Worm (Caenorhabditis elegans) whole organism, L3 larva: Measurements from ENCODE around the gene CD4.8.
A peak's percentile ranks its signal among the peaks of the same experiment; 100 is the strongest.

Source experiments
- R02D3.7 ChIP-seq: fragments of 150-350 bp; optimal IDR thresholded peaks from 2 replicates; lab custom pipeline; 2014; ENCODE audit warnings: missing biosample characterization, missing genetic modification characterization
- ZK546.5 ChIP-seq: sonication (generic microtip); optimal IDR thresholded peaks from 2 replicates; lab custom pipeline; 2017; ENCODE audit warnings: missing biosample characterization, missing genetic modification characterization
- aly-2 ChIP-seq: fragments of 150-350 bp; optimal IDR thresholded peaks from 2 replicates; lab custom pipeline; 2014; ENCODE audit warnings: missing biosample characterization, missing genetic modification characterization
- ama-1 ChIP-seq: fragments of 150-350 bp; optimal IDR thresholded peaks from 2 replicates; lab custom pipeline; 2018
- ceh-16 ChIP-seq: sonication (generic microtip); optimal IDR thresholded peaks from 2 replicates; lab custom pipeline; 2017; ENCODE audit warnings: missing biosample characterization, missing genetic modification characterization
- ceh-28 ChIP-seq: fragments of 150-350 bp; optimal IDR thresholded peaks from 2 replicates; lab custom pipeline; 2014; ENCODE audit warnings: missing biosample characterization, missing genetic modification reagents, missing genetic modification characterization
- ceh-9 ChIP-seq: sonication (generic microtip); optimal IDR thresholded peaks from 2 replicates; lab custom pipeline; 2018; ENCODE audit warnings: missing biosample characterization, missing genetic modification characterization
- daf-12 ChIP-seq: fragments of 150-350 bp; optimal IDR thresholded peaks from 2 replicates; lab custom pipeline; 2014; ENCODE audit warnings: missing biosample characterization, missing genetic modification reagents, missing genetic modification characterization
- egl-5 ChIP-seq: fragments of 150-350 bp; optimal IDR thresholded peaks from 2 replicates; lab custom pipeline; 2017; ENCODE audit warnings: missing biosample characterization, missing genetic modification reagents, missing genetic modification characterization, inconsistent platforms
- elt-2 ChIP-seq: sonication (generic microtip); optimal IDR thresholded peaks from 2 replicates; lab custom pipeline; 2016; ENCODE audit warnings: missing genetic modification reagents, mild to moderate bottlenecking, missing genetic modification characterization, missing compliant biosample characterization
- elt-3 ChIP-seq, 3 experiments: fragments of 150-350 bp in 1 of 3; sonication (generic microtip) in 2 of 3; optimal IDR thresholded peaks; 2 replicates in 2 of 3; 4 replicates in 1 of 3; lab custom pipeline; 2014 to 2017; ENCODE audit warnings: missing biosample characterization in 3 of 3, missing genetic modification characterization in 3 of 3
- eor-1 ChIP-seq, 2 experiments: fragments of 150-350 bp; optimal IDR thresholded peaks; 2 replicates each; lab custom pipeline; 2014 to 2018; ENCODE audit warnings: missing biosample characterization in 2 of 2, missing genetic modification characterization in 2 of 2
- fkh-10 ChIP-seq: sonication (generic microtip); optimal IDR thresholded peaks from 2 replicates; lab custom pipeline; 2017; ENCODE audit warnings: missing biosample characterization, missing genetic modification reagents, missing genetic modification characterization
- fkh-2 ChIP-seq: fragments of 150-350 bp; optimal IDR thresholded peaks from 2 replicates; lab custom pipeline; 2014; ENCODE audit warnings: missing biosample characterization, missing genetic modification reagents, missing genetic modification characterization
- fos-1 ChIP-seq: fragments of 150-350 bp; optimal IDR thresholded peaks from 2 replicates; lab custom pipeline; 2014; ENCODE audit warnings: missing biosample characterization, missing genetic modification characterization
- hmg-11 ChIP-seq: sonication (generic microtip); optimal IDR thresholded peaks from 2 replicates; lab custom pipeline; 2016; ENCODE audit warnings: missing genetic modification characterization, missing compliant biosample characterization
- jun-1 ChIP-seq: fragments of 150-350 bp; optimal IDR thresholded peaks from 2 replicates; lab custom pipeline; 2014; ENCODE audit warnings: missing biosample characterization, missing genetic modification reagents, missing genetic modification characterization
- lin-15B ChIP-seq: fragments of 150-350 bp; optimal IDR thresholded peaks from 2 replicates; lab custom pipeline; 2014; ENCODE audit warnings: missing biosample characterization, missing genetic modification characterization
- lin-39 ChIP-seq: fragments of 150-350 bp; optimal IDR thresholded peaks from 2 replicates; lab custom pipeline; 2018; ENCODE audit warnings: missing biosample characterization, missing genetic modification reagents, missing genetic modification characterization
- lsy-12 ChIP-seq: sonication (generic microtip); optimal IDR thresholded peaks from 2 replicates; lab custom pipeline; 2016; ENCODE audit warnings: mild to moderate bottlenecking, missing genetic modification characterization, missing compliant biosample characterization
- mdl-1 ChIP-seq: fragments of 150-350 bp; optimal IDR thresholded peaks from 2 replicates; lab custom pipeline; 2014; ENCODE audit warnings: missing biosample characterization, missing genetic modification characterization
- mml-1 ChIP-seq: fragments of 150-350 bp; sonication (generic microtip); optimal IDR thresholded peaks from 3 replicates; lab custom pipeline; 2014; ENCODE audit warnings: missing biosample characterization, missing genetic modification characterization
- nfya-1 ChIP-seq: sonication (generic microtip); optimal IDR thresholded peaks from 2 replicates; lab custom pipeline; 2017; ENCODE audit warnings: missing genetic modification characterization, mild to moderate bottlenecking, missing compliant biosample characterization, antibody characterized with exemption, moderate library complexity; ENCODE audit not compliant: insufficient read depth
- nhr-11 ChIP-seq: fragments of 150-350 bp; optimal IDR thresholded peaks from 2 replicates; lab custom pipeline; 2014; ENCODE audit warnings: missing biosample characterization, missing genetic modification characterization
- nhr-12 ChIP-seq: fragments of 150-350 bp; optimal IDR thresholded peaks from 2 replicates; lab custom pipeline; 2014; ENCODE audit warnings: missing biosample characterization, missing genetic modification characterization
- nhr-23 ChIP-seq: fragments of 150-350 bp; optimal IDR thresholded peaks from 2 replicates; lab custom pipeline; 2014; ENCODE audit warnings: missing biosample characterization, missing genetic modification reagents, missing genetic modification characterization
- nhr-237 ChIP-seq: fragments of 150-350 bp; optimal IDR thresholded peaks from 2 replicates; lab custom pipeline; 2014; ENCODE audit warnings: missing biosample characterization, missing genetic modification characterization
- nhr-25 ChIP-seq: sonication (generic microtip); optimal IDR thresholded peaks from 2 replicates; lab custom pipeline; 2017; ENCODE audit warnings: missing biosample characterization, missing genetic modification characterization
- nhr-28 ChIP-seq: fragments of 150-350 bp; optimal IDR thresholded peaks from 2 replicates; lab custom pipeline; 2014; ENCODE audit warnings: missing biosample characterization, missing genetic modification characterization
- nhr-67 ChIP-seq: fragments of 150-350 bp; optimal IDR thresholded peaks from 2 replicates; lab custom pipeline; 2014; ENCODE audit warnings: missing biosample characterization, missing genetic modification characterization
- nhr-77 ChIP-seq: fragments of 150-350 bp; optimal IDR thresholded peaks from 2 replicates; lab custom pipeline; 2014; ENCODE audit warnings: missing biosample characterization, missing genetic modification characterization
- pha-4 ChIP-seq: fragments of 150-350 bp; optimal IDR thresholded peaks from 2 replicates; lab custom pipeline; 2014; ENCODE audit warnings: missing biosample characterization, missing genetic modification reagents, missing genetic modification characterization
- pqm-1 ChIP-seq: fragments of 150-350 bp; optimal IDR thresholded peaks from 2 replicates; lab custom pipeline; 2017; ENCODE audit warnings: missing biosample characterization, missing genetic modification characterization, inconsistent platforms
- sea-2 ChIP-seq: fragments of 150-350 bp; sonication (generic microtip); optimal IDR thresholded peaks from 4 replicates; lab custom pipeline; 2014; ENCODE audit warnings: missing biosample characterization, missing genetic modification reagents, missing genetic modification characterization
- skn-1 ChIP-seq: fragments of 150-350 bp; optimal IDR thresholded peaks from 2 replicates; lab custom pipeline; 2014; ENCODE audit warnings: missing biosample characterization, missing genetic modification characterization
- snpc-4 ChIP-seq: fragments of 150-350 bp; optimal IDR thresholded peaks from 2 replicates; lab custom pipeline; 2014; ENCODE audit warnings: missing biosample characterization, missing genetic modification characterization
- tbx-2 ChIP-seq: sonication (generic microtip); optimal IDR thresholded peaks from 2 replicates; lab custom pipeline; 2016; ENCODE audit warnings: mild to moderate bottlenecking, missing genetic modification characterization, missing compliant biosample characterization
- unc-39 ChIP-seq: sonication (generic microtip); optimal IDR thresholded peaks from 4 replicates; lab custom pipeline; 2017; ENCODE audit warnings: missing biosample characterization, missing genetic modification characterization
- ztf-4 ChIP-seq: fragments of 150-350 bp; optimal IDR thresholded peaks from 2 replicates; lab custom pipeline; 2014; ENCODE audit warnings: missing biosample characterization, missing genetic modification characterization

The CD4.8 gene

DNA sequence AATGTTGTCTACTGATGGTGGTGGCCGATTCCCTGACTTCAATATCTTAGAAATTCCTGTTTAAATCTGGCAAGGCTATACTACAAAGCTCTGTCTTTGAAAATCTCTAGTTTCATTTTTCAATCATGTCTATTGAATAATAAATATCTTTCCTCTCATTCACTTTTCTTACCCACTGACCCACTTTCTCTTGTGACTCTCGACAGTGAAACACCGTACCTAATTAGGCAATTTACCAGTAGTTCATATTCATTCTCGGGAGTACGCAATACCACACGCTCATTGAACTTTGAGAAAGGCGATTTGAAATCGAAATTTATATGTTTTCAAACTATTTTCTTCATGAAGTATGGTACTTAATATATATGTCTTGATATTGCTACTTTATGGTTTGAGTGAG, 16.3 kb downstream of the CD4.8 start, which contains the start of gene CD4.11:
TSS of gene CD4.11 (plus strand) at position 301 of the 400 bp plus-strand sequence.
- TF ChIP-seq pqm-1 (tag; lab: Kevin White, UChicago) = no peak
- TF ChIP-seq aly-2 (tag; lab: Kevin White, UChicago) = no peak
- no peak for TF ChIP-seq nhr-11 (tag; lab: Kevin White, UChicago)
- TF ChIP-seq R02D3.7 (tag; lab: Kevin White, UChicago) = no peak
- TF ChIP-seq snpc-4 = no peak
- no peak for TF ChIP-seq fos-1
- no peak for TF ChIP-seq nhr-23 (tag; lab: Kevin White, UChicago)
- TF ChIP-seq fkh-10 (GFP tag; lab: Kevin White, UChicago) = no peak
- TF ChIP-seq sea-2 (GFP tag; lab: Kevin White, UChicago) = no peak

DNA sequence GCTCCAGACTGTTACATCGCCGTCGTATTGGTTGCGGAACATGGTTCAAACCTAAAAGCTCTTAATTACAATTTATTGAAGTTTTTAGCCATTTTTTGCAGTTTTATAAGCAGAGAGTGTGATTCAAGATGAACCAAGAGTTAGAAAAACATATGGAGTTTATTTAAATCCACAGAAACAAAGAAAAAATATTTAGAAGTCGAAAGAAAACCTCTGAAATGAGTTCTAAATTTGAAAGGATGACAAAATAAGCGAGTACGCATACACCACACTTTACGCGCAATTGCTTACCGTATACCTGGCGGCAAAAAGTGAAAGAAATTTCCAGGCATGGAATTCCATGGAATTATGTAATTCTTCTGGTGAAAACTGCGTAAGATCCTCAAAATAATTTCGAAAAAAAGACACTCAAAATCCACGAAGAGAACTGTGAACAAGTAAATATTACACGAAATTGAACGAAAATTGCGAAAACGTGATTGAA, 16.8 kb downstream of the CD4.8 start, which contains the start of gene pas-6:
TSS of gene pas-6 (minus strand) at position 51 of the 484 bp plus-strand sequence.
- TF ChIP-seq egl-5 (tag; lab: Kevin White, UChicago) (peak; percentile 23), nfya-1 (tag; lab: Kevin White, UChicago) (peak; percentile 79), snpc-4 (peak; percentile 15), fos-1 (no peak), aly-2 (tag; lab: Kevin White, UChicago) (no peak), skn-1 (tag; lab: Kevin White, UChicago) (peak; percentile 72), pha-4 (tag; lab: Kevin White, UChicago) (peak; percentile 46), mdl-1 (tag; lab: Kevin White, UChicago) (no peak), lin-15B (tag; lab: Kevin White, UChicago) (peak; percentile 29)

DNA sequence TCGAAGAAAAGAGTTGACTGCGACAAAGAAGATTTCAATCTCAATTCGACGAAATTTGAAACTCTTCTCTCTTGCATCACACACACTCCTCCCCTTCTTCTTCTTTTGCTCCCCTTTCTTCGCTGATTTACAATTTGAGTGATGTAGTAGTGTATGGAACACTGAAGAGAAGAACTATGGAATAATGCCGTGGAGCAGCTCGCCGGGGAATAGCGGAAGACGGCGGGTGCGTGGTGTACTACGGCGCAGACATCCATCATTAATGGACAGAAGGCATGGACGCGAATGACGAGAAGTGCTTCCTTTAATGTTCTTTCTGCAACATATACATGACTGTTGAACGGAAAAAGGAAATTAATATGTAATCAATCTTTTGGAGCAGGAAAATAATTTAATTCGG, 18.3 kb downstream of the CD4.8 start:
- TF ChIP-seq ztf-4 (tag; lab: Kevin White, UChicago) (no peak), ZK546.5 (no peak), ceh-28 (tag; lab: Kevin White, UChicago) (no peak), nfya-1 (tag; lab: Kevin White, UChicago) (peak; percentile 9), lin-15B (tag; lab: Kevin White, UChicago) (no peak), ama-1 (lab: Kevin White, UChicago) (peak; percentile 46), lin-39 (tag; lab: Kevin White, UChicago) (peak; percentile 71), elt-3 (tag; optimal IDR thresholded peaks at IDR 0.05; lab: Kevin White, UChicago) (no peak), nhr-67 (tag; lab: Kevin White, UChicago) (no peak), tbx-2 (no peak), ceh-9 (tag; lab: Kevin White, UChicago) (no peak), fos-1 (no peak), nhr-23 (tag; lab: Kevin White, UChicago) (no peak), mdl-1 (tag; lab: Kevin White, UChicago) (no peak)

DNA sequence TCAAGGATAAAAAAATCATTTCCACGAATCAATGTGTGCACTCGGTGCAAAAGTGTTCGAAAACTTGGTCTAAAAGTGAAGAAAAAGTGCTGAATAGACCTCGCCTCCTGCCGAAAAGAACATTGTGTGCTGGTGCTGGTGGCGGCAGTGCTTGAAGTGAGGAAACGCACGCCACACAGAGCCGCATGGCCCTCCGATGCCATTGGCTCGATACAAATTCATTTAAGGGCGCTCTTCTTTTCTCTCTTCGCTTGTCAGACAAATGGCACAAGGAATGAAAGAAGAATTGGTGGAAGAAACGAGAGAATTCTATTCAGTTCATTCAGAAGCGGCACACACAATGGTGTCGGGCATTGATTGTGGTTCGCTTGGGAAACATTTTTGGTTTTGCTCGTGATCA, 18.9 kb downstream of the CD4.8 start:
- TF ChIP-seq ceh-9 (tag; lab: Kevin White, UChicago) = no peak
- TF ChIP-seq jun-1 (tag; lab: Kevin White, UChicago) = no peak
- TF ChIP-seq lin-15B (tag; lab: Kevin White, UChicago) = no peak
- no peak for TF ChIP-seq skn-1 (tag; lab: Kevin White, UChicago)
- no peak for TF ChIP-seq nhr-28
- no peak for TF ChIP-seq unc-39 (tag; lab: Kevin White, UChicago)
- peak; percentile 48 for TF ChIP-seq nfya-1 (tag; lab: Kevin White, UChicago)
- TF ChIP-seq ceh-28 (tag; lab: Kevin White, UChicago) = no peak
- TF ChIP-seq lin-39 (tag; lab: Kevin White, UChicago) = no peak
- no peak for TF ChIP-seq sea-2 (GFP tag; lab: Kevin White, UChicago)
- no peak for TF ChIP-seq nhr-237 (tag; lab: Kevin White, UChicago)
- peak; percentile 16 for TF ChIP-seq hmg-11 (tag; lab: Kevin White, UChicago)
- no peak for TF ChIP-seq ztf-4 (tag; lab: Kevin White, UChicago)
- TF ChIP-seq elt-3 (tag; optimal IDR thresholded peaks at IDR 0.05; lab: Kevin White, UChicago) = no peak
- TF ChIP-seq ZK546.5 = no peak
- TF ChIP-seq, all 47 proteins: peak for 2

DNA sequence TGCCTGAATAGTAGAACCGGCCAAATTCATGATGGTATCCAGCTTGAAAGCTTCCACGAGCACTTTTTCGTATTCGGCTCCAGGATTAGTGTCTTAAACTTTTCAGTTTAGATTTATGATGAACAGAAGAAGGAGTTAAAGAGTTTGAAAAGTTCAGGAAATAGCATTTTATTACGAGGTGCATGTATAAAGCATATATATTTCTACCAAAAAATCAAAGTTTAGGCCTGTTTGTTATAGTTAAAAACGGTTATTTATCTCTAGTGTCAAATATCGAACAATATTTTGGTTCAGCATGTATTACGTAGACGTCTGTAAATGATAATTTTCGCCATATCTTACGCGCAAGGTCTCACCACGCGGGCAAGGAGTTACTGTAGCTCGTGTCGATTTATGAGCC, 19.9 kb downstream of the CD4.8 start, which contains the start of gene klc-2:
TSS of gene klc-2 (minus strand) at position 101 of the 400 bp plus-strand sequence.
- TF ChIP-seq hmg-11 (tag; lab: Kevin White, UChicago) = no peak

DNA sequence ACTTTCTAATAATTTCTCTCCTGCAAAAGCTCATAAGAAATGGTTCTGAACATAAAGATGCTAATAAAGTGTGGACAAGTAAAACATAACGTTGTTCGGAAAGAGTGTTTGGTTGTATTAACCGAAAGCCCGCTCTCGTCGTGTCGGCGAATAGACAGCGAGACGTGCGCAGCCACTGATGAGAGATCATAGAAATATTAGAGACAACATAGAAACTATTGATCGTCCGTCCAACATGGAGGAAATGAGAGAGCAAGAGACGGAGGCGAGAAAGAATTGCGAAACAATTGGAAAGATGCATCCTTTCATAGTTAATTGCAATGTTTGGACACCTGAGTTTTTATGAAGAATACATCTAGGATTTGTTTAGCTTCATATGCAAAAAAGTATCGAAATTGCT, 20.6 kb downstream of the CD4.8 start:
- TF ChIP-seq nhr-11 (tag; lab: Kevin White, UChicago) (peak; percentile 19), nhr-67 (tag; lab: Kevin White, UChicago) (no peak), ceh-28 (tag; lab: Kevin White, UChicago) (peak; percentile 82), pqm-1 (tag; lab: Kevin White, UChicago) (no peak), ceh-16 (tag; lab: Kevin White, UChicago) (no peak), mml-1 (no peak), nhr-77 (no peak), skn-1 (tag; lab: Kevin White, UChicago) (no peak), nfya-1 (tag; lab: Kevin White, UChicago) (peak; percentile 92), lin-15B (tag; lab: Kevin White, UChicago) (peak; percentile 37), elt-2 (tag; lab: Kevin White, UChicago) (peak; percentile 30), nhr-25 (peak; percentile 45), fkh-2 (tag; lab: Kevin White, UChicago) (no peak), fkh-10 (GFP tag; lab: Kevin White, UChicago) (no peak), pha-4 (tag; lab: Kevin White, UChicago) (peak; percentile 50), nhr-12 (no peak), daf-12 (tag; lab: Kevin White, UChicago) (no peak), eor-1 (tag; optimal IDR thresholded peaks at IDR 0.05; lab: Kevin White, UChicago) (no peak), ceh-9 (tag; lab: Kevin White, UChicago) (no peak), snpc-4 (peak; percentile 65), lsy-12 (tag; lab: Kevin White, UChicago) (peak; percentile 40)
